Worm (Caenorhabditis elegans) whole organism, L4/young adult: ENCODE data around the gene T01E8.8.

Source experiments
- W03F9.2 ChIP-seq: fragments of 150-350 bp; optimal IDR thresholded peaks from 2 replicates; lab custom pipeline; 2014; ENCODE audit warnings: missing biosample characterization, missing genetic modification characterization
- dao-5 ChIP-seq: sonication (generic microtip); optimal IDR thresholded peaks from 2 replicates; lab custom pipeline; 2016; ENCODE audit warnings: missing genotype, missing genetic modification characterization, moderate library complexity, missing compliant biosample characterization
- him-1 ChIP-seq: sonication (generic microtip); optimal IDR thresholded peaks from 2 replicates; lab custom pipeline; 2016; ENCODE audit warnings: missing genotype, missing genetic modification reagents, missing genetic modification characterization, missing compliant biosample characterization

ce11 chrII:10252048-10252447 is 21.0 kb downstream of the T01E8.8 start:
- TF ChIP-seq him-1 (tag; lab: Kevin White, UChicago): no peak
- TF ChIP-seq dao-5 (tag; lab: Kevin White, UChicago): no peak
- no peak for TF ChIP-seq W03F9.2 (tag; lab: Kevin White, UChicago)
